Worm (Caenorhabditis elegans) whole organism, young adult: ENCODE results near the gene Y54F10AM.6.

ENCODE experiments used
- dox-1 ChIP-seq: fragments of 200-800 bp; sonication (Bioruptor generic); IDR thresholded peaks from 2 replicates; pipeline ENCODE4 v1.3.6; 2022; ENCODE audit warnings: missing genetic modification reagents, missing genetic modification characterization, missing compliant biosample characterization
- dpff-1 ChIP-seq: sonication (generic microtip); optimal IDR thresholded peaks from 2 replicates; lab custom pipeline; 2017; ENCODE audit warnings: mild to moderate bottlenecking, missing genetic modification characterization, missing compliant biosample characterization
- efl-1 ChIP-seq: fragments of 150-350 bp; optimal IDR thresholded peaks from 2 replicates; lab custom pipeline; 2014; ENCODE audit warnings: missing biosample characterization, missing genetic modification reagents, missing genetic modification characterization
- hmg-20 ChIP-seq: fragments of 200-800 bp; sonication (Bioruptor generic); IDR thresholded peaks from 2 replicates; pipeline ENCODE4 v1.3.6; 2022; ENCODE audit warnings: missing genetic modification reagents, missing genetic modification characterization, missing compliant biosample characterization
- lin-40 ChIP-seq: sonication (generic microtip); optimal IDR thresholded peaks from 2 replicates; lab custom pipeline; 2016; ENCODE audit warnings: missing genetic modification characterization, mild to moderate bottlenecking, missing compliant biosample characterization, missing genotype, missing genetic modification reagents
- madf-8 ChIP-seq: fragments of 200-800 bp; sonication (Bioruptor generic); conservative IDR thresholded peaks from 2 replicates; pipeline ENCODE4 v1.3.6; 2022; ENCODE audit warnings: missing genetic modification reagents, missing genetic modification characterization, missing compliant biosample characterization
- nfyb-1 ChIP-seq: fragments of 200-800 bp; sonication (Bioruptor generic); IDR thresholded peaks from 2 replicates; pipeline ENCODE4 v1.3.6; 2022; ENCODE audit warnings: missing genetic modification reagents, missing genetic modification characterization, missing compliant biosample characterization
- nhr-179 ChIP-seq: sonication (generic microtip); optimal IDR thresholded peaks from 2 replicates; lab custom pipeline; 2016; ENCODE audit warnings: mild to moderate bottlenecking, missing genetic modification characterization, missing compliant biosample characterization
- nhr-90 ChIP-seq: sonication (generic microtip); optimal IDR thresholded peaks from 2 replicates; lab custom pipeline; 2016; ENCODE audit warnings: missing genotype, mild to moderate bottlenecking, missing genetic modification characterization, missing compliant biosample characterization
- pha-4 ChIP-seq: fragments of 150-350 bp; sonication (generic microtip); optimal IDR thresholded peaks from 2 replicates; lab custom pipeline; 2014; ENCODE audit warnings: missing biosample characterization, missing genetic modification reagents, missing genetic modification characterization
- snpc-4 ChIP-seq, 5 experiments: fragments of 150-350 bp in 1 of 5; sonication (generic microtip) in 4 of 5; optimal IDR thresholded peaks; 2 replicates each; lab custom pipeline; 2014 to 2018; ENCODE audit warnings: missing genetic modification characterization in 5 of 5, missing biosample characterization in 3 of 5, antibody characterized with exemption in 2 of 5, mild to moderate bottlenecking in 2 of 5, missing compliant biosample characterization in 2 of 5, missing genotype in 2 of 5, moderate library complexity in 2 of 5, missing genetic modification reagents in 1 of 5
- unc-130 ChIP-seq: sonication (generic microtip); optimal IDR thresholded peaks from 2 replicates; lab custom pipeline; 2016; ENCODE audit warnings: missing genetic modification reagents, missing genetic modification characterization, missing compliant biosample characterization
- unc-62 ChIP-seq: fragments of 150-350 bp; optimal IDR thresholded peaks from 2 replicates; lab custom pipeline; 2014; ENCODE audit warnings: missing biosample characterization, missing genetic modification reagents, missing genetic modification characterization

DNA sequence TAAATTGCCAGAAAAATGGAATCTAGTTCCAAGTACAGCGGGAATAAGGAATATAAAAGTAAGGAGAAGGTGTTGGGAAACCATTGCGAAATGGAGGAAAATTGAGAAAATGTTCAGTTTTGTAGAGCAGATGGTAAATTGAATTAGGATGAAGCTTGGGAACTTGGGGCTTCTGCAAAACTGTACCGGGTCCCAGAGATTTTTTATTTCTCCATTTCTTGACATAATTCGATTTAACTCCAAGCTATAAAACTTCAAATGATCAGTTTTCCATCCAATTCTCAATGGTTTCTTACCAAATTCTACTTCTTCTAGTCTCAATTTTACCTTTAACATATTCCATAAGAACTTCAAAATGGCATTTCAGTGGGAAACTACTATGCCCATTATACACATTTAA is 40.4 kb upstream of the Y54F10AM.6 start, which contains the start of the genes E02H9.9 and E02H9.1:
- no peak for TF ChIP-seq madf-8 (GFP tag; lab: Robert Waterston, UW)
- TF ChIP-seq nhr-90 (tag; lab: Kevin White, UChicago), result no peak
- no peak for TF ChIP-seq efl-1 (GFP tag; lab: Kevin White, UChicago)
- TF ChIP-seq lin-40 (tag; lab: Kevin White, UChicago), result no peak
- no peak for TF ChIP-seq hmg-20 (GFP tag; lab: Robert Waterston, UW)
- no peak for TF ChIP-seq unc-62
- TF ChIP-seq pha-4, result no peak
- TF ChIP-seq dpff-1 (tag; lab: Kevin White, UChicago), result no peak
- TF ChIP-seq nhr-179, result no peak
- no peak for TF ChIP-seq nfyb-1 (GFP tag; lab: Robert Waterston, UW)
- TF ChIP-seq snpc-4 (GFP tag; optimal IDR thresholded peaks at IDR 0.05; lab: Kevin White, UChicago), result no peak
- no peak for TF ChIP-seq snpc-4 (tag; optimal IDR thresholded peaks at IDR 0.05; lab: Kevin White, UChicago)
- no peak for TF ChIP-seq unc-130 (GFP tag; lab: Kevin White, UChicago)
- TF ChIP-seq dox-1 (GFP tag; lab: Robert Waterston, UW), result no peak
